Worm (Caenorhabditis elegans) whole organism, mixed stage, embryonic: ENCODE results near the gene T25E12.16.

ENCODE experiments used
- bed-3 ChIP-seq: fragments of 200-800 bp; sonication (Bioruptor generic); optimal IDR thresholded peaks from 3 replicates; lab custom pipeline; 2018; ENCODE audit warnings: mild to moderate bottlenecking, missing genetic modification characterization, moderate library complexity, missing compliant biosample characterization
- blmp-1 ChIP-seq: fragments of 150-350 bp; optimal IDR thresholded peaks from 2 replicates; lab custom pipeline; 2014; ENCODE audit warnings: missing biosample characterization, missing genetic modification characterization
- ceh-39 ChIP-seq: fragments of 150-350 bp; optimal IDR thresholded peaks from 2 replicates; lab custom pipeline; 2014; ENCODE audit warnings: missing biosample characterization, missing genetic modification characterization
- ceh-83 ChIP-seq: fragments of 200-800 bp; sonication (Bioruptor generic); optimal IDR thresholded peaks from 2 replicates; lab custom pipeline; 2018; ENCODE audit warnings: mild to moderate bottlenecking, missing genetic modification characterization, missing compliant biosample characterization
- ces-1 ChIP-seq: fragments of 150-350 bp; optimal IDR thresholded peaks from 2 replicates; lab custom pipeline; 2014; ENCODE audit warnings: missing biosample characterization, missing genetic modification reagents, missing genetic modification characterization
- cnd-1 ChIP-seq: fragments of 200-800 bp; sonication (Bioruptor generic); optimal IDR thresholded peaks from 2 replicates; lab custom pipeline; 2018; ENCODE audit warnings: mild to moderate bottlenecking, missing genetic modification characterization, missing compliant biosample characterization
- drap-1 ChIP-seq: fragments of 200-800 bp; sonication (Bioruptor generic); optimal IDR thresholded peaks from 3 replicates; lab custom pipeline; 2018; ENCODE audit warnings: mild to moderate bottlenecking, missing genetic modification characterization, missing compliant biosample characterization
- elt-1 ChIP-seq: sonication (generic microtip); optimal IDR thresholded peaks from 2 replicates; lab custom pipeline; 2017; ENCODE audit warnings: missing genetic modification characterization, mild to moderate bottlenecking, missing compliant biosample characterization, antibody characterized with exemption, moderate library complexity, borderline replicate concordance; ENCODE audit not compliant: insufficient read depth
- elt-3 ChIP-seq: fragments of 150-350 bp; optimal IDR thresholded peaks from 2 replicates; lab custom pipeline; 2014; ENCODE audit warnings: missing biosample characterization, missing genetic modification characterization
- flh-1 ChIP-seq: fragments of 200-800 bp; sonication (Bioruptor generic); optimal IDR thresholded peaks from 2 replicates; lab custom pipeline; 2018; ENCODE audit warnings: mild to moderate bottlenecking, missing genetic modification characterization, moderate library complexity, missing compliant biosample characterization
- ham-2 ChIP-seq: fragments of 200-800 bp; sonication (Bioruptor generic); optimal IDR thresholded peaks from 2 replicates; lab custom pipeline; 2018; ENCODE audit warnings: mild to moderate bottlenecking, missing genetic modification characterization, missing compliant biosample characterization
- hlh-1 ChIP-seq: fragments of 150-350 bp; optimal IDR thresholded peaks from 2 replicates; lab custom pipeline; 2014; ENCODE audit warnings: missing biosample characterization, missing genetic modification reagents, missing genetic modification characterization
- lsy-2 ChIP-seq: fragments of 150-350 bp; optimal IDR thresholded peaks from 2 replicates; lab custom pipeline; 2014; ENCODE audit warnings: missing biosample characterization, missing genetic modification characterization
- mab-5 ChIP-seq: fragments of 150-350 bp; optimal IDR thresholded peaks from 2 replicates; lab custom pipeline; 2014; ENCODE audit warnings: missing biosample characterization, missing genetic modification characterization
- mep-1 ChIP-seq: fragments of 150-350 bp; optimal IDR thresholded peaks from 2 replicates; lab custom pipeline; 2017; ENCODE audit warnings: missing biosample characterization, missing genetic modification reagents, missing genetic modification characterization, inconsistent platforms
- mls-2 ChIP-seq: sonication (generic microtip); optimal IDR thresholded peaks from 2 replicates; lab custom pipeline; 2016; ENCODE audit warnings: mild to moderate bottlenecking, missing genetic modification characterization, moderate library complexity, missing compliant biosample characterization
- nhr-2 ChIP-seq: fragments of 150-350 bp; optimal IDR thresholded peaks from 2 replicates; lab custom pipeline; 2014; ENCODE audit warnings: missing biosample characterization, missing genetic modification characterization
- nhr-237 ChIP-seq: fragments of 150-350 bp; optimal IDR thresholded peaks from 2 replicates; lab custom pipeline; 2014; ENCODE audit warnings: missing biosample characterization, missing genetic modification characterization
- nhr-28 ChIP-seq: fragments of 150-350 bp; optimal IDR thresholded peaks from 2 replicates; lab custom pipeline; 2014; ENCODE audit warnings: missing biosample characterization, missing genetic modification characterization
- pha-4 ChIP-seq: fragments of 150-350 bp; optimal IDR thresholded peaks from 2 replicates; lab custom pipeline; 2018; ENCODE audit warnings: missing biosample characterization, missing genetic modification reagents, missing genetic modification characterization
- sem-2 ChIP-seq: fragments of 200-800 bp; sonication (Bioruptor generic); optimal IDR thresholded peaks from 2 replicates; lab custom pipeline; 2018; ENCODE audit warnings: mild to moderate bottlenecking, missing genetic modification characterization, missing compliant biosample characterization
- tbx-8 ChIP-seq: fragments of 200-800 bp; sonication (Bioruptor generic); optimal IDR thresholded peaks from 2 replicates; lab custom pipeline; 2018; ENCODE audit warnings: mild to moderate bottlenecking, missing genetic modification characterization, moderate library complexity, missing compliant biosample characterization
- unc-120 ChIP-seq: sonication (generic microtip); optimal IDR thresholded peaks from 2 replicates; lab custom pipeline; 2017; ENCODE audit warnings: missing genetic modification characterization, missing compliant biosample characterization; ENCODE audit not compliant: poor library complexity, severe bottlenecking
- unc-39 ChIP-seq: fragments of 150-350 bp; optimal IDR thresholded peaks from 2 replicates; lab custom pipeline; 2014; ENCODE audit warnings: missing biosample characterization, missing genetic modification characterization
- unc-62 ChIP-seq: fragments of 150-350 bp; optimal IDR thresholded peaks from 2 replicates; lab custom pipeline; 2014; ENCODE audit warnings: missing biosample characterization, missing genetic modification reagents, missing genetic modification characterization

T25E12.16 gene

ce11 chrV:16778540-16779280 lies 45.1 kb upstream of the T25E12.16 start:
- TF ChIP-seq nhr-28 (tag; lab: Kevin White, UChicago) = no peak
- TF ChIP-seq nhr-2 = no peak
- peak; percentile 24 for TF ChIP-seq elt-1 (tag; lab: Kevin White, UChicago)
- TF ChIP-seq elt-3 (tag; lab: Kevin White, UChicago) = peak; percentile 70
- TF ChIP-seq, all 35 proteins: peak for 2

ce11 chrV:16774428-16774827 lies 40.8 kb upstream of the T25E12.16 start:
- TF ChIP-seq sem-2 (GFP tag; lab: Kevin White, UChicago) (no peak), ham-2 (GFP tag; lab: Kevin White, UChicago) (no peak), drap-1 (GFP tag; lab: Kevin White, UChicago) (peak; percentile 39), ceh-39 (tag; lab: Kevin White, UChicago) (no peak), lsy-2 (no peak)

- TF ChIP-seq ceh-39 (tag; lab: Kevin White, UChicago) (no peak), elt-3 (tag; lab: Kevin White, UChicago) (no peak), mep-1 (tag; lab: Kevin White, UChicago) (no peak), pha-4 (tag; lab: Kevin White, UChicago) (no peak), lsy-2 (no peak), ham-2 (GFP tag; lab: Kevin White, UChicago) (no peak), elt-1 (tag; lab: Kevin White, UChicago) (no peak), unc-62 (no peak), unc-39 (tag; lab: Kevin White, UChicago) (no peak), cnd-1 (no peak), ces-1 (GFP tag; lab: Kevin White, UChicago) (no peak), tbx-8 (GFP tag; lab: Kevin White, UChicago) (no peak), flh-1 (GFP tag; lab: Kevin White, UChicago) (no peak), nhr-28 (tag; lab: Kevin White, UChicago) (no peak), bed-3 (GFP tag; lab: Kevin White, UChicago) (no peak)
Measured at ce11 chrV:16759937-16760336, 26.4 kb upstream of the T25E12.16 start.

- TF ChIP-seq blmp-1 (no peak), unc-120 (no peak), hlh-1 (tag; lab: Kevin White, UChicago) (no peak), mep-1 (tag; lab: Kevin White, UChicago) (no peak), nhr-2 (no peak), ceh-39 (tag; lab: Kevin White, UChicago) (no peak), ceh-83 (GFP tag; lab: Kevin White, UChicago) (no peak), mab-5 (tag; lab: Kevin White, UChicago) (no peak), sem-2 (GFP tag; lab: Kevin White, UChicago) (no peak)
Measured at ce11 chrV:16756166-16756565, 22.6 kb upstream of the T25E12.16 start.

- peak; percentile 59 for TF ChIP-seq ces-1 (GFP tag; lab: Kevin White, UChicago)
- TF ChIP-seq unc-62 = peak; percentile 2
- TF ChIP-seq ceh-39 (tag; lab: Kevin White, UChicago) = no peak
- peak; percentile 19 for TF ChIP-seq drap-1 (GFP tag; lab: Kevin White, UChicago)
- TF ChIP-seq mls-2 (tag; lab: Kevin White, UChicago) = no peak
- TF ChIP-seq, all 35 proteins: peak for 3
Measured at ce11 chrV:16752089-16753030, 18.8 kb upstream of the T25E12.16 start.

ce11 chrV:16749473-16749872 lies 15.9 kb upstream of the T25E12.16 start:
- TF ChIP-seq ces-1 (GFP tag; lab: Kevin White, UChicago) (peak; percentile 84), nhr-237 (no peak)
- TF ChIP-seq, all 35 proteins: peak for 1
